Worm (Caenorhabditis elegans): ENCODE data around the gene Y57G11C.28.

DNA sequence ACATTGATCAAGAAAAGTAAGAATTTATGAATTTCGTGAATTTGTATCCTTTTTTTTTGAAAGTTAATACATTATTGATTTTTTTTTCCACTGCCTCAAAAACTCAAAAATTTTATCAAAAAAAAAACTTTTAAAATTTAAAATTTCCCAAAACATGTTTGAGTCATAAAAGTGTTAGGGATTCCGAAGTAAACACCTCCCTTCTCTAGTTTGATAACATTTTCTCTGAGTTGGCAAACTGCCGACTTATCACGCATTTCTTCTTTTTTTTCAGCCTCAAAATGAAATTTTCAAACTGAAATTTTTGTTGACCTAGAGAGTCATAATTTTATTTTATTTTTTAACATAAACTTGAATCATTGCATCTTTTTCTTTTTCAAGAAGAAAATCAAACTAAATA is 38.6 kb upstream of the Y57G11C.28 start:
- TF ChIP-seq fos-1 (tag; optimal IDR thresholded peaks at IDR 0.05) = no peak
- TF ChIP-seq tbx-2 (tag; optimal IDR thresholded peaks at IDR 0.05) = no peak
- TF ChIP-seq nhr-12 (tag; optimal IDR thresholded peaks at IDR 0.05) = no peak
- TF ChIP-seq sptf-1 (tag; optimal IDR thresholded peaks at IDR 0.05) = no peak
- TF ChIP-seq pqm-1 (tag; optimal IDR thresholded peaks at IDR 0.05) = no peak
- TF ChIP-seq aha-1 (tag; optimal IDR thresholded peaks at IDR 0.05) = no peak
- no peak for TF ChIP-seq lsy-2 (tag; optimal IDR thresholded peaks at IDR 0.05)
- TF ChIP-seq F16B12.6 (tag; optimal IDR thresholded peaks at IDR 0.05) = no peak
- no peak for TF ChIP-seq fkh-4 (tag; optimal IDR thresholded peaks at IDR 0.05; ENCODE audit: borderline replicate concordance)
- no peak for TF ChIP-seq C04F5.9 (tag; optimal IDR thresholded peaks at IDR 0.05)
